Fruit fly (Drosophila melanogaster): ENCODE measurements around the gene Men.

DNA sequence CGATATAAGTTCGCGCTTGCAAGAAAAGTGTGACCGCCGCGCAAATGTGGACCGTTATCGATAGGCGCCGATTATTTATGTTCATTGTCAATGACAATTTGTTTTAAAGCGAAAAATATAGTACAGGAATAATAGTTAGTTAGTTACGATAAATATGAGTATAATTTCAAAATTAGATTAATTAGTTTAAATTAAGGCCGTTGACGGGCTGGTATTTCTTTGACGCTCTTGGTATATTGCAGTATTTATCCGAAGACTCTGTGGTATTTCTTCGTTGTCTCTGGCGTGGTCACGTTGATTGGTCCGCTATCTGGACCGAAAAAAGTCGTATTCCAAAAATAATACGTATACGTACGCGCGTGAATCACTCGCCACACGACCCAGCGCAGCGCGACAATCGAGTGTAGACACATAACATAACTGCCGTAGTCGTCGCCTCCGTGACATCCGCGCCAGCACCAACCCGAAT is 24.6 kb downstream of the Men start:
- TF ChIP-seq Pif1B (GFP tag; optimal IDR thresholded peaks at IDR 0.05) (no peak), Ets98B (GFP tag; IDR thresholded peaks at IDR 0.05) (no peak; the same call in 1 of the 2 replicates), CG9948 (tag; optimal IDR thresholded peaks at IDR 0.05) (no peak), CG13204 (GFP tag; optimal IDR thresholded peaks at IDR 0.05) (no peak), CG10348 (GFP tag; IDR thresholded peaks at IDR 0.05) (no peak), CG34367 (tag; optimal IDR thresholded peaks at IDR 0.05) (no peak), CG8159 (tag; optimal IDR thresholded peaks at IDR 0.05) (no peak), CG15710 (tag; optimal IDR thresholded peaks at IDR 0.05) (no peak), fd96Ca (GFP tag; IDR thresholded peaks at IDR 0.05) (no peak), EcR (GFP tag; optimal IDR thresholded peaks at IDR 0.05) (no peak)

All from whole organism, pupa.